Fruit fly (Drosophila melanogaster) whole organism: ENCODE measurements around the gene ltl.

ENCODE experiments used
- EcR ChIP-seq, 2 experiments: fragments of >200 bp; optimal IDR thresholded peaks; 2 replicates each; lab custom pipeline; 2017; ENCODE audit warnings: missing biosample characterization in 2 of 2, missing genetic modification characterization in 2 of 2, missing genetic modification reagents in 2 of 2
- psq ChIP-seq: fragments of >200 bp; optimal IDR thresholded peaks from 2 replicates; lab custom pipeline; 2017

dm6 chr3L:7470202-7470601 is 48.6 kb upstream of the ltl start, which contains the start of gene CG8543:
- TF ChIP-seq psq (no peak), EcR (GFP tag; optimal IDR thresholded peaks at IDR 0.05; lab: Kevin White, UChicago) (no peak)
